Worm (Caenorhabditis elegans): Measurements from ENCODE around the gene F01D5.2.

DNA sequence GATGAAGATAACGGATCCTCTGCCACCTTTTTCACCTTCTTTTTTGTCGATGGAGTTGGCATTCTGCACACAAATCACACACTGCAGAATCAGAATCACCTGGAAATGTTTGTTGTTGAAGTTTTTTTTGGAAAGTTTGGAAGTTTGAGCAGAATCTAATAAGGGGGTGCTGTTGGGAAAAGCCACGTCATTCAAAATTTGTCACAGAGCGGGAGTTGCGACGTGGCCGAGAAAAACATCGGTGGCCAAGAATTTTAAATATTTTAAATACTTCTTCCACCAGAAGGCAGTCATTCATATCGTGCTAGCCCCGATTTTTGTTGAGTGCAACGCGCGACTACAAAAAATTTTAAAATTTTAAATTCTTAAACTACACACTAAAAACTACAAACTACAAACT, 36.5 kb downstream of the F01D5.2 start, which contains the start of gene rpi-1:
- TF ChIP-seq klf-2 (GFP tag; conservative IDR thresholded peaks at IDR 0.05): no peak
- no peak for TF ChIP-seq ref-1 (GFP tag; conservative IDR thresholded peaks at IDR 0.05)
- no peak for TF ChIP-seq flt-1 (GFP tag; IDR thresholded peaks at IDR 0.05)
- TF ChIP-seq cog-1 (tag; optimal IDR thresholded peaks at IDR 0.05): no peak

All from whole organism, midembryonic.